Worm (Caenorhabditis elegans) whole organism, L1 larva: ENCODE results near the gene cwn-2.

Experiments
- F16B12.6 ChIP-seq: fragments of 150-350 bp; optimal IDR thresholded peaks from 2 replicates; lab custom pipeline; 2014; ENCODE audit warnings: missing biosample characterization, missing genetic modification characterization
- alr-1 ChIP-seq: fragments of 200-800 bp; sonication (Bioruptor generic); optimal IDR thresholded peaks from 2 replicates; lab custom pipeline; 2018; ENCODE audit warnings: borderline replicate concordance, mild to moderate bottlenecking, missing genetic modification characterization, missing compliant biosample characterization
- aly-2 ChIP-seq: fragments of 150-350 bp; optimal IDR thresholded peaks from 2 replicates; lab custom pipeline; 2014; ENCODE audit warnings: missing biosample characterization, missing genetic modification characterization
- ama-1 ChIP-seq: fragments of 150-350 bp; optimal IDR thresholded peaks from 2 replicates; lab custom pipeline; 2014
- hlh-4 ChIP-seq: sonication (generic microtip); optimal IDR thresholded peaks from 2 replicates; lab custom pipeline; 2016; ENCODE audit warnings: mild to moderate bottlenecking, missing genetic modification characterization, missing compliant biosample characterization
- lin-39 ChIP-seq: fragments of 150-350 bp; optimal IDR thresholded peaks from 2 replicates; lab custom pipeline; 2014; ENCODE audit warnings: missing biosample characterization, missing genetic modification reagents, missing genetic modification characterization
- nhr-11 ChIP-seq: fragments of 150-350 bp; optimal IDR thresholded peaks from 2 replicates; lab custom pipeline; 2014; ENCODE audit warnings: missing biosample characterization, missing genetic modification characterization
- nhr-77 ChIP-seq: fragments of 150-350 bp; optimal IDR thresholded peaks from 2 replicates; lab custom pipeline; 2014; ENCODE audit warnings: missing biosample characterization, missing genetic modification characterization
- rnt-1 ChIP-seq: sonication (generic microtip); optimal IDR thresholded peaks from 2 replicates; lab custom pipeline; 2016; ENCODE audit warnings: mild to moderate bottlenecking, missing genetic modification characterization, moderate library complexity, missing compliant biosample characterization
- sup-37 ChIP-seq: fragments of 200-800 bp; sonication (Bioruptor generic); optimal IDR thresholded peaks from 2 replicates; lab custom pipeline; 2018; ENCODE audit warnings: mild to moderate bottlenecking, missing genetic modification characterization, missing compliant biosample characterization
- tbx-2 ChIP-seq: sonication (generic microtip); optimal IDR thresholded peaks from 2 replicates; lab custom pipeline; 2016; ENCODE audit warnings: missing genetic modification characterization, missing compliant biosample characterization

- TF ChIP-seq tbx-2 (no peak), rnt-1 (no peak), alr-1 (tag; lab: Kevin White, UChicago) (no peak), aly-2 (tag; lab: Kevin White, UChicago) (no peak), ama-1 (lab: Kevin White, UChicago) (no peak), lin-39 (tag; lab: Kevin White, UChicago) (no peak), nhr-77 (no peak), sup-37 (GFP tag; lab: Kevin White, UChicago) (no peak), F16B12.6 (tag; lab: Kevin White, UChicago) (no peak), nhr-11 (no peak), hlh-4 (tag; lab: Kevin White, UChicago) (no peak)
Observed at ce11 chrIV:10059175-10059574, 8.4 kb upstream of the cwn-2 start.
